Fruit fly (Drosophila melanogaster) whole organism, larva: ENCODE measurements around the gene CG43333.

Source experiments
- noc ChIP-seq: fragments of 200-800 bp; sonication (Bioruptor generic); optimal IDR thresholded peaks from 3 replicates; lab custom pipeline; 2019; ENCODE audit warnings: missing biosample characterization, mild to moderate bottlenecking, missing genetic modification characterization, moderate library complexity

Gene CG43333

dm6 chr2L:14180553-14180952 is at the start of gene CG43333:
TSS of gene CG43333 (minus strand) at chr2L:14180686.
- TF ChIP-seq noc (tag; lab: Kevin White, UChicago): no peak

- TF ChIP-seq noc (tag; lab: Kevin White, UChicago): no peak
Measured at dm6 chr2L:14230050-14230449, 49.6 kb upstream of the CG43333 start.

dm6 chr2L:14226694-14227093 is 46.2 kb upstream of the CG43333 start:
- no peak for TF ChIP-seq noc (tag; lab: Kevin White, UChicago)

dm6 chr2L:14225957-14226676 is 45.6 kb upstream of the CG43333 start:
- TF ChIP-seq noc (tag; lab: Kevin White, UChicago): no peak

dm6 chr2L:14223355-14223754 is 42.9 kb upstream of the CG43333 start:
- TF ChIP-seq noc (tag; lab: Kevin White, UChicago): peak; percentile 1

dm6 chr2L:14221227-14221626 is 40.7 kb upstream of the CG43333 start:
- no peak for TF ChIP-seq noc (tag; lab: Kevin White, UChicago)

- TF ChIP-seq noc (tag; lab: Kevin White, UChicago): no peak
Measured at dm6 chr2L:14212686-14213085, 32.2 kb upstream of the CG43333 start.

- TF ChIP-seq noc (tag; lab: Kevin White, UChicago): no peak
Measured at dm6 chr2L:14211367-14211766, 30.9 kb upstream of the CG43333 start.

dm6 chr2L:14207593-14208236 is 27.2 kb upstream of the CG43333 start:
- TF ChIP-seq noc (tag; lab: Kevin White, UChicago): no peak

dm6 chr2L:14207134-14207533 is 26.6 kb upstream of the CG43333 start:
- TF ChIP-seq noc (tag; lab: Kevin White, UChicago): no peak

- TF ChIP-seq noc (tag; lab: Kevin White, UChicago): no peak
Measured at dm6 chr2L:14203798-14204398, 23.4 kb upstream of the CG43333 start.

- no peak for TF ChIP-seq noc (tag; lab: Kevin White, UChicago)
Measured at dm6 chr2L:14200393-14200792, 19.9 kb upstream of the CG43333 start.

dm6 chr2L:14198341-14198740 is 17.9 kb upstream of the CG43333 start:
- TF ChIP-seq noc (tag; lab: Kevin White, UChicago): no peak

- no peak for TF ChIP-seq noc (tag; lab: Kevin White, UChicago)
Measured at dm6 chr2L:14197195-14197594, 16.7 kb upstream of the CG43333 start.

- no peak for TF ChIP-seq noc (tag; lab: Kevin White, UChicago)
Measured at dm6 chr2L:14182896-14183550, 2.5 kb upstream of the CG43333 start.

- TF ChIP-seq noc (tag; lab: Kevin White, UChicago): no peak
Measured at dm6 chr2L:14181839-14182238, 1.4 kb upstream of the CG43333 start.
